Worm (Caenorhabditis elegans) whole organism, L2 larva: Measurements from ENCODE around the gene F01D5.1.
A peak's percentile ranks its signal among the peaks of the same experiment; 100 is the strongest.

Source experiments
- C34F6.9 ChIP-seq: fragments of 150-350 bp; optimal IDR thresholded peaks from 2 replicates; lab custom pipeline; 2014; ENCODE audit warnings: missing biosample characterization, missing genetic modification characterization
- F13H6.1 ChIP-seq: sonication (generic microtip); optimal IDR thresholded peaks from 2 replicates; lab custom pipeline; 2016; ENCODE audit warnings: missing genetic modification characterization, missing compliant biosample characterization
- R02D3.7 ChIP-seq: fragments of 150-350 bp; optimal IDR thresholded peaks from 2 replicates; lab custom pipeline; 2014; ENCODE audit warnings: missing biosample characterization, missing genetic modification characterization
- ZK546.5 ChIP-seq: sonication (generic microtip); optimal IDR thresholded peaks from 2 replicates; lab custom pipeline; 2017; ENCODE audit warnings: missing biosample characterization, missing genetic modification characterization
- alr-1 ChIP-seq: fragments of 150-350 bp; optimal IDR thresholded peaks from 2 replicates; lab custom pipeline; 2014; ENCODE audit warnings: missing biosample characterization, missing genetic modification characterization
- ama-1 ChIP-seq: fragments of 150-350 bp; optimal IDR thresholded peaks from 2 replicates; lab custom pipeline; 2018; ENCODE audit warnings: inconsistent platforms
- blmp-1 ChIP-seq: sonication (generic microtip); optimal IDR thresholded peaks from 2 replicates; lab custom pipeline; 2017; ENCODE audit warnings: missing genetic modification characterization, mild to moderate bottlenecking, missing compliant biosample characterization, antibody characterized with exemption, moderate library complexity; ENCODE audit not compliant: insufficient read depth
- ceh-16 ChIP-seq: fragments of 150-350 bp; optimal IDR thresholded peaks from 2 replicates; lab custom pipeline; 2014; ENCODE audit warnings: missing biosample characterization, missing genetic modification characterization
- ceh-82 ChIP-seq: fragments of 150-350 bp; optimal IDR thresholded peaks from 2 replicates; lab custom pipeline; 2014; ENCODE audit warnings: missing biosample characterization, missing genetic modification characterization
- crh-2 ChIP-seq: sonication (generic microtip); optimal IDR thresholded peaks from 2 replicates; lab custom pipeline; 2017; ENCODE audit warnings: missing biosample characterization, missing genetic modification characterization
- dmd-4 ChIP-seq: sonication (generic microtip); optimal IDR thresholded peaks from 2 replicates; lab custom pipeline; 2017; ENCODE audit warnings: missing biosample characterization, missing genetic modification characterization
- egl-27 ChIP-seq: sonication (generic microtip); optimal IDR thresholded peaks from 3 replicates; lab custom pipeline; 2017; ENCODE audit warnings: missing biosample characterization, missing genetic modification reagents, missing genetic modification characterization
- elt-1 ChIP-seq: fragments of 150-350 bp; optimal IDR thresholded peaks from 2 replicates; lab custom pipeline; 2014; ENCODE audit warnings: missing biosample characterization, missing genetic modification characterization
- elt-3 ChIP-seq: sonication (generic microtip); optimal IDR thresholded peaks from 2 replicates; lab custom pipeline; 2017; ENCODE audit warnings: missing biosample characterization, missing genetic modification characterization
- fos-1 ChIP-seq: fragments of 150-350 bp; optimal IDR thresholded peaks from 2 replicates; lab custom pipeline; 2014; ENCODE audit warnings: missing biosample characterization, missing genetic modification characterization
- gmeb-1 ChIP-seq: fragments of 150-350 bp; optimal IDR thresholded peaks from 2 replicates; lab custom pipeline; 2014; ENCODE audit warnings: missing biosample characterization, missing genetic modification characterization
- lin-11 ChIP-seq: fragments of 150-350 bp; sonication (generic microtip); optimal IDR thresholded peaks from 2 replicates; lab custom pipeline; 2014; ENCODE audit warnings: missing biosample characterization, missing genetic modification characterization, inconsistent platforms, mixed read lengths
- lin-13 ChIP-seq: fragments of 150-350 bp; optimal IDR thresholded peaks from 2 replicates; lab custom pipeline; 2014; ENCODE audit warnings: missing biosample characterization, missing genetic modification reagents, missing genetic modification characterization
- lin-39 ChIP-seq: fragments of 150-350 bp; optimal IDR thresholded peaks from 2 replicates; lab custom pipeline; 2014; ENCODE audit warnings: missing biosample characterization, missing genetic modification reagents, missing genetic modification characterization
- lsy-2 ChIP-seq, 2 experiments: fragments of 150-350 bp in 1 of 2; sonication (generic microtip) in 1 of 2; optimal IDR thresholded peaks; 2 replicates each; lab custom pipeline; 2014 to 2017; ENCODE audit warnings: missing biosample characterization in 2 of 2, missing genetic modification characterization in 2 of 2
- mab-5 ChIP-seq: fragments of 150-350 bp; optimal IDR thresholded peaks from 2 replicates; lab custom pipeline; 2014; ENCODE audit warnings: missing biosample characterization, missing genetic modification characterization
- mbf-1 ChIP-seq: sonication (generic microtip); optimal IDR thresholded peaks from 2 replicates; lab custom pipeline; 2017; ENCODE audit warnings: missing biosample characterization, missing genetic modification characterization
- mdl-1 ChIP-seq, 2 experiments: fragments of 150-350 bp in 1 of 2; sonication (generic microtip) in 1 of 2; optimal IDR thresholded peaks; 2 replicates each; lab custom pipeline; 2017; ENCODE audit warnings: missing biosample characterization in 2 of 2, missing genetic modification characterization in 2 of 2
- nhr-10 ChIP-seq: sonication (generic microtip); optimal IDR thresholded peaks from 2 replicates; lab custom pipeline; 2017; ENCODE audit warnings: missing biosample characterization, missing genetic modification characterization
- nhr-11 ChIP-seq: fragments of 150-350 bp; optimal IDR thresholded peaks from 2 replicates; lab custom pipeline; 2014; ENCODE audit warnings: missing biosample characterization, missing genetic modification characterization
- nhr-12 ChIP-seq: fragments of 150-350 bp; optimal IDR thresholded peaks from 2 replicates; lab custom pipeline; 2014; ENCODE audit warnings: missing biosample characterization, missing genetic modification characterization
- nhr-129 ChIP-seq: fragments of 150-350 bp; optimal IDR thresholded peaks from 2 replicates; lab custom pipeline; 2014; ENCODE audit warnings: missing biosample characterization, missing genetic modification characterization
- nhr-21 ChIP-seq: fragments of 150-350 bp; optimal IDR thresholded peaks from 2 replicates; lab custom pipeline; 2014; ENCODE audit warnings: missing biosample characterization, missing genetic modification characterization
- nhr-23 ChIP-seq: fragments of 150-350 bp; optimal IDR thresholded peaks from 2 replicates; lab custom pipeline; 2014; ENCODE audit warnings: missing biosample characterization, missing genetic modification reagents, missing genetic modification characterization
- nhr-237 ChIP-seq: fragments of 150-350 bp; optimal IDR thresholded peaks from 2 replicates; lab custom pipeline; 2014; ENCODE audit warnings: missing biosample characterization, missing genetic modification characterization
- nhr-25 ChIP-seq: fragments of 150-350 bp; sonication (generic microtip); optimal IDR thresholded peaks from 3 replicates; lab custom pipeline; 2014; ENCODE audit warnings: missing biosample characterization, missing genetic modification characterization
- nhr-6 ChIP-seq: fragments of 150-350 bp; optimal IDR thresholded peaks from 2 replicates; lab custom pipeline; 2014; ENCODE audit warnings: missing biosample characterization, missing genetic modification characterization
- nhr-77 ChIP-seq: fragments of 150-350 bp; optimal IDR thresholded peaks from 2 replicates; lab custom pipeline; 2014; ENCODE audit warnings: missing biosample characterization, missing genetic modification characterization
- peb-1 ChIP-seq: fragments of 150-350 bp; optimal IDR thresholded peaks from 2 replicates; lab custom pipeline; 2014; ENCODE audit warnings: missing biosample characterization, missing genetic modification characterization
- skn-1 ChIP-seq: sonication (generic microtip); optimal IDR thresholded peaks from 2 replicates; lab custom pipeline; 2017; ENCODE audit warnings: missing biosample characterization, missing genetic modification characterization
- sma-3 ChIP-seq: sonication (generic microtip); optimal IDR thresholded peaks from 2 replicates; lab custom pipeline; 2016; ENCODE audit warnings: missing genetic modification reagents, missing genetic modification characterization, missing compliant biosample characterization
- sma-9 ChIP-seq, 2 experiments: fragments of 150-350 bp in 1 of 2; sonication (generic microtip) in 1 of 2; optimal IDR thresholded peaks; 2 replicates each; lab custom pipeline; 2014 to 2016; ENCODE audit warnings: missing genetic modification characterization in 2 of 2, mild to moderate bottlenecking in 1 of 2, missing biosample characterization in 1 of 2, missing compliant biosample characterization in 1 of 2, missing genetic modification reagents in 1 of 2, moderate library complexity in 1 of 2
- unc-39 ChIP-seq: fragments of 150-350 bp; optimal IDR thresholded peaks from 2 replicates; lab custom pipeline; 2014; ENCODE audit warnings: missing biosample characterization, missing genetic modification characterization
- unc-55 ChIP-seq: fragments of 150-350 bp; sonication (generic microtip); optimal IDR thresholded peaks from 3 replicates; lab custom pipeline; 2014; ENCODE audit warnings: missing biosample characterization, missing genetic modification reagents, missing genetic modification characterization
- unc-62 ChIP-seq: fragments of 150-350 bp; optimal IDR thresholded peaks from 2 replicates; lab custom pipeline; 2014; ENCODE audit warnings: missing biosample characterization, missing genetic modification reagents, missing genetic modification characterization
- zag-1 ChIP-seq: fragments of 150-350 bp; optimal IDR thresholded peaks from 2 replicates; lab custom pipeline; 2014; ENCODE audit warnings: missing biosample characterization, missing genetic modification characterization
- ztf-1 ChIP-seq: fragments of 200-800 bp; sonication (Bioruptor generic); conservative IDR thresholded peaks from 2 replicates; pipeline ENCODE4 v1.3.6; 2022; ENCODE audit warnings: missing genetic modification characterization, missing compliant biosample characterization
- ztf-11 ChIP-seq: sonication (generic microtip); optimal IDR thresholded peaks from 2 replicates; lab custom pipeline; 2017; ENCODE audit warnings: missing biosample characterization, missing genetic modification characterization
- ztf-4 ChIP-seq: fragments of 150-350 bp; optimal IDR thresholded peaks from 2 replicates; lab custom pipeline; 2014; ENCODE audit warnings: missing biosample characterization, missing genetic modification characterization

The F01D5.1 gene

DNA sequence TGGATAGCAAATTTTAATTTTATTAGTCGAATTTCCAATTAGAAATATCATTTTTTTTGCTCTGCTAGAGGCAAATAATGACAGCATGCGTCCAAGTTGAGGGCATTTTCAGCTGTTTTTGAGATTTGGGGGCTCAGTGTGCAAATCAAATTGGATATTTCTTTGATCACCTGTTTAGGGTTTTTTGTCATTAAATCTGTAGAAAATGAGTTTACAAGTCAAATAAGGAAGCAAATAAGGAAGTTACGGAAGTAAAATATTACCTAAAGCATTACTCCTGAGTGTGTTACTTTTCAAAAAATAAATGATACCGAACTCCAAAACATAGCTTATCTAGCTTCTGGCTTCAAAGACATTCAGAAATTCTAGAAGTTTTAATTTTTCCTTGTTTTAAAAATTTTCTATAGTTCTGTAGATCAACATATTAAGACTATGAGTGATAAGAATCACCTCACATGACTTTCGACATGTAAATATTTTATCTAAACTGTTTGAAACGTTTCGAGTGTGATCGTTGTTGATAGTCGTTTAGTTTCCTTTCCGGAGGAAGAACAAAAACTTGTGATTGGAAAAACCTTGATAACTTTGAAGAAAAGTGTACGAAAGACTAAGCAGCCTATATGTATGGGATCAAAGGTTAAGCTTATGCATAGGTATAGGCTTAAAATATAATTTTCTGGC lies 17.4 kb downstream of the F01D5.1 start, which contains the start of gene sre-48:
Gene sre-48, minus strand, starts transcription at position 51 of the 681 bp plus-strand sequence.
- no peak for TF ChIP-seq nhr-11
- TF ChIP-seq gmeb-1: peak; percentile 41
- TF ChIP-seq egl-27 (tag; lab: Kevin White, UChicago): no peak
- no peak for TF ChIP-seq nhr-21 (tag; lab: Kevin White, UChicago)
- no peak for TF ChIP-seq nhr-12
- TF ChIP-seq ceh-82 (tag; lab: Kevin White, UChicago): no peak
- TF ChIP-seq nhr-237 (tag; lab: Kevin White, UChicago): no peak
- TF ChIP-seq unc-55 (GFP tag; lab: Kevin White, UChicago): no peak
- no peak for TF ChIP-seq unc-39
- no peak for TF ChIP-seq ztf-1 (GFP tag; lab: Robert Waterston, UW)
- TF ChIP-seq crh-2: no peak
- TF ChIP-seq mdl-1 (tag; optimal IDR thresholded peaks at IDR 0.05; lab: Kevin White, UChicago): no peak
- no peak for TF ChIP-seq mbf-1 (tag; lab: Kevin White, UChicago)
- peak; percentile 42 for TF ChIP-seq fos-1 (tag; lab: Kevin White, UChicago)
- TF ChIP-seq elt-3: no peak
- TF ChIP-seq ZK546.5 (tag; lab: Kevin White, UChicago): no peak
- no peak for TF ChIP-seq elt-1 (tag; lab: Kevin White, UChicago)
- no peak for TF ChIP-seq mab-5 (tag; lab: Kevin White, UChicago)
- TF ChIP-seq nhr-25 (tag; lab: Kevin White, UChicago): no peak
- no peak for TF ChIP-seq nhr-10 (tag; lab: Kevin White, UChicago)
- no peak for TF ChIP-seq zag-1
- no peak for TF ChIP-seq nhr-23
- no peak for TF ChIP-seq sma-3 (GFP tag; lab: Kevin White, UChicago)
- peak; percentile 22 for TF ChIP-seq sma-9 (GFP tag; optimal IDR thresholded peaks at IDR 0.05; lab: Kevin White, UChicago)
- TF ChIP-seq sma-9 (tag; optimal IDR thresholded peaks at IDR 0.05; lab: Kevin White, UChicago): no peak

- TF ChIP-seq skn-1 (tag; lab: Kevin White, UChicago) (no peak), gmeb-1 (no peak), unc-62 (GFP tag; lab: Kevin White, UChicago) (no peak), sma-9 (GFP tag; optimal IDR thresholded peaks at IDR 0.05; lab: Kevin White, UChicago) (no peak), sma-9 (tag; optimal IDR thresholded peaks at IDR 0.05; lab: Kevin White, UChicago) (no peak), nhr-129 (tag; lab: Kevin White, UChicago) (no peak), nhr-237 (tag; lab: Kevin White, UChicago) (no peak), ceh-82 (tag; lab: Kevin White, UChicago) (no peak), nhr-10 (tag; lab: Kevin White, UChicago) (no peak), lin-39 (tag; lab: Kevin White, UChicago) (no peak), dmd-4 (tag; lab: Kevin White, UChicago) (no peak), unc-39 (no peak), elt-1 (tag; lab: Kevin White, UChicago) (no peak), peb-1 (tag; lab: Kevin White, UChicago) (no peak), C34F6.9 (tag; lab: Kevin White, UChicago) (no peak), mdl-1 (tag; optimal IDR thresholded peaks at IDR 0.05; lab: Kevin White, UChicago) (no peak), ztf-4 (tag; lab: Kevin White, UChicago) (no peak), fos-1 (tag; lab: Kevin White, UChicago) (no peak), nhr-6 (tag; lab: Kevin White, UChicago) (no peak), unc-55 (GFP tag; lab: Kevin White, UChicago) (no peak), lin-13 (GFP tag; lab: Kevin White, UChicago) (no peak)
Observed at ce11 chrII:13977701-13978100, 19.7 kb downstream of the F01D5.1 start.

DNA sequence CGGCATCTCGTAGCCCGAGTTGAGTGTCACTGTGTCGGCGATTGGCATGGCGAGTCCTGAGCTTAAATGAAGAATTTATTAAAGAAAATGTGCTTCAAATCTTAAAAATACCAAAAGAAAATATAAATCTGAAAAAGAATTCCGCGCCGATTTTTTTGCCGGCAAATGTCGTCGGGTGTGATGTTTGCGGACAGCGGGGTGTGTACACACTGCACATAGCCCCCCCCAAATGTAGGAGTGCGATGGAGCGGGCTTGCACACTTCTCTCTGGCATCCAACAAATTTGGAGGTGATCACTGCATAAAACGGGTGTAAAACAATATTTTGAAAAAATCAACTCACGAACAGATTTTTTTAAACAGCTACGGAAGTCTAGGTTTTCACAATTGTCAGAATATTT lies 21.2 kb downstream of the F01D5.1 start, which contains the start of gene Y39G8B.2:
Gene Y39G8B.2, minus strand, starts transcription at position 61 of the 400 bp plus-strand sequence.
- TF ChIP-seq mdl-1 (tag; optimal IDR thresholded peaks at IDR 0.05; lab: Kevin White, UChicago) (no peak), ztf-4 (tag; lab: Kevin White, UChicago) (no peak), ceh-16 (no peak), blmp-1 (peak; percentile 55), lin-11 (tag; lab: Kevin White, UChicago) (peak; percentile 75), ztf-11 (no peak), nhr-11 (no peak), crh-2 (peak; percentile 83), F13H6.1 (peak; percentile 78), alr-1 (tag; lab: Kevin White, UChicago) (no peak), C34F6.9 (tag; lab: Kevin White, UChicago) (peak; percentile 92), nhr-21 (tag; lab: Kevin White, UChicago) (peak; percentile 51), nhr-77 (tag; lab: Kevin White, UChicago) (peak; percentile 63), lsy-2 (tag; optimal IDR thresholded peaks at IDR 0.05; lab: Kevin White, UChicago) (peak; percentile 77 to 92), fos-1 (tag; lab: Kevin White, UChicago) (peak; percentile 65), sma-9 (GFP tag; optimal IDR thresholded peaks at IDR 0.05; lab: Kevin White, UChicago) (peak; percentile 72), sma-9 (tag; optimal IDR thresholded peaks at IDR 0.05; lab: Kevin White, UChicago) (no peak), lin-13 (GFP tag; lab: Kevin White, UChicago) (peak; percentile 90), sma-3 (GFP tag; lab: Kevin White, UChicago) (peak; percentile 74), peb-1 (tag; lab: Kevin White, UChicago) (no peak), skn-1 (tag; lab: Kevin White, UChicago) (peak; percentile 5), R02D3.7 (tag; lab: Kevin White, UChicago) (no peak), nhr-23 (no peak), unc-62 (GFP tag; lab: Kevin White, UChicago) (no peak), unc-55 (GFP tag; lab: Kevin White, UChicago) (peak; percentile 93), ztf-1 (GFP tag; lab: Robert Waterston, UW) (no peak), zag-1 (peak; percentile 31), elt-3 (no peak), elt-1 (tag; lab: Kevin White, UChicago) (no peak), lin-39 (tag; lab: Kevin White, UChicago) (no peak), nhr-129 (tag; lab: Kevin White, UChicago) (peak; percentile 80), gmeb-1 (peak; percentile 81), ama-1 (lab: Kevin White, UChicago) (no peak)
